Worm (Caenorhabditis elegans) whole organism, L1 larva: ENCODE data around the gene VM106R.1.

Experiments
- lin-13 ChIP-seq: fragments of 150-350 bp; optimal IDR thresholded peaks from 2 replicates; lab custom pipeline; 2014; ENCODE audit warnings: missing biosample characterization, missing genetic modification reagents, missing genetic modification characterization
- lin-39 ChIP-seq: fragments of 150-350 bp; optimal IDR thresholded peaks from 2 replicates; lab custom pipeline; 2014; ENCODE audit warnings: missing biosample characterization, missing genetic modification reagents, missing genetic modification characterization

DNA sequence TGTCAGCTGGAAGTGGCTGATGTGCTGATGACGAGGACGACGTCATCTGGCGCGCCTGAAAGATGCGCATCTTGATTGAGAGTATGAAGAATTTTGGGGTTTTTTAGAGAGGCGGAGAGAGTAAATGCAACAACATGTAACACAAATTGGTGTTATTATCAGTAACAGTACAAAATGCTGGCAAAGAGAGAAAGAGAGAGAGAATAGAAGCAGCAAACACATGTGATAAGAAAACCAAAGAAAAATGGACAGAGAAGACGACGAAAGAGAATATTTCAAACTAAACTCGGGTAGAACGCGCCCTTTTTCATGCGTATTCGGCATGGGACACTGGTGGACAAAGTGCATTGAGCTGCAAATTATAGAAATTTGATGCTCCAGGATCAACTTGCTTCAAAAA lies 31.9 kb upstream of the VM106R.1 start, which contains the start of gene M106.3:
- TF ChIP-seq lin-13 (GFP tag; lab: Kevin White, UChicago) (no peak), lin-39 (tag; lab: Kevin White, UChicago) (no peak)
